Worm (Caenorhabditis elegans): ENCODE data around the gene F47B7.5.

ce11 chrX:3762410-3762809 is 6.2 kb downstream of the F47B7.5 start, which contains the start of gene T14G12.11:
- TF ChIP-seq ztf-11 (tag; optimal IDR thresholded peaks at IDR 0.05) (no peak), mxl-2 (GFP tag; conservative IDR thresholded peaks at IDR 0.05) (no peak), nhr-237 (tag; optimal IDR thresholded peaks at IDR 0.05) (no peak), nhr-76 (tag; optimal IDR thresholded peaks at IDR 0.05) (no peak), zag-1 (tag; optimal IDR thresholded peaks at IDR 0.05) (no peak)
